Fruit fly (Drosophila melanogaster) whole organism, embryonic: ENCODE data around the gene arm.
A peak's percentile ranks its signal among the peaks of the same experiment; 100 is the strongest.

Experiments
- Atf6 ChIP-seq: fragments of 200-800 bp; sonication (Bioruptor generic); IDR thresholded peaks from 2 replicates; pipeline ENCODE4 v1.3.6; 2022; ENCODE audit warnings: missing biosample characterization, missing genetic modification characterization
- B-H2 ChIP-seq: fragments of 200-800 bp; sonication (Bioruptor generic); optimal IDR thresholded peaks from 2 replicates; lab custom pipeline; 2018; ENCODE audit warnings: missing biosample characterization, mild to moderate bottlenecking, missing genetic modification characterization
- BtbVII ChIP-seq: fragments of 200-800 bp; sonication (Bioruptor generic); optimal IDR thresholded peaks from 3 replicates; lab custom pipeline; 2017; ENCODE audit warnings: missing biosample characterization, mild to moderate bottlenecking, missing genetic modification characterization
- CG10147 ChIP-seq: fragments of 200-800 bp; sonication (Bioruptor generic); optimal IDR thresholded peaks from 2 replicates; lab custom pipeline; 2019; ENCODE audit warnings: missing biosample characterization, mild to moderate bottlenecking, missing genetic modification characterization, moderate library complexity
- CG12769 ChIP-seq: fragments of 200-800 bp; sonication (Bioruptor generic); optimal IDR thresholded peaks from 2 replicates; lab custom pipeline; 2019; ENCODE audit warnings: missing biosample characterization, mild to moderate bottlenecking, missing genetic modification characterization, moderate library complexity
- CG13287 ChIP-seq: fragments of 200-800 bp; sonication (Bioruptor generic); IDR thresholded peaks from 2 replicates; pipeline ENCODE4 v1.3.6; 2022; ENCODE audit warnings: missing biosample characterization, missing genetic modification characterization; ENCODE audit not compliant: partially characterized antibody
- CG15011 ChIP-seq: fragments of 200-800 bp; sonication (Bioruptor generic); optimal IDR thresholded peaks from 3 replicates; lab custom pipeline; 2018; ENCODE audit warnings: missing biosample characterization, mild to moderate bottlenecking, missing genetic modification characterization
- CG1603 ChIP-seq: fragments of 200-800 bp; sonication (Bioruptor generic); optimal IDR thresholded peaks from 2 replicates; lab custom pipeline; 2019; ENCODE audit warnings: missing biosample characterization, mild to moderate bottlenecking, missing genetic modification characterization, moderate library complexity
- CG3726 ChIP-seq: fragments of 200-800 bp; sonication (Bioruptor generic); IDR thresholded peaks from 3 replicates; pipeline ENCODE4, ENCODE4 v1.3.6; 2022; ENCODE audit warnings: missing biosample characterization, missing genetic modification characterization
- CG4404 ChIP-seq: fragments of 200-800 bp; sonication (Bioruptor generic); IDR thresholded peaks from 2 replicates; pipeline ENCODE4 v1.3.6; 2022; ENCODE audit warnings: missing biosample characterization, missing genetic modification characterization
- CG7556 ChIP-seq: fragments of 200-800 bp; sonication (Bioruptor generic); optimal IDR thresholded peaks from 2 replicates; lab custom pipeline; 2017; ENCODE audit warnings: missing biosample characterization, mild to moderate bottlenecking, missing genetic modification characterization
- CG8290 ChIP-seq, 3 experiments: fragments of 200-800 bp; sonication (Bioruptor generic); optimal IDR thresholded peaks; 2 replicates each; lab custom pipeline; 2016 to 2019; ENCODE audit warnings: missing biosample characterization in 3 of 3, missing genetic modification characterization in 3 of 3, mild to moderate bottlenecking in 2 of 3, moderate library complexity in 1 of 3
- Dek ChIP-seq: fragments of 200-800 bp; sonication (Bioruptor generic); optimal IDR thresholded peaks from 3 replicates; lab custom pipeline; 2019; ENCODE audit warnings: missing biosample characterization, mild to moderate bottlenecking, missing genetic modification characterization, moderate library complexity
- Eip74EF ChIP-seq, 2 experiments: fragments of 200-800 bp in 1 of 2; fragments of >200 bp in 1 of 2; sonication (Bioruptor generic) in 1 of 2; optimal IDR thresholded peaks; 2 replicates each; lab custom pipeline; 2017 to 2019; ENCODE audit warnings: missing biosample characterization in 2 of 2, missing genetic modification characterization in 2 of 2, mild to moderate bottlenecking in 1 of 2, moderate library complexity in 1 of 2
- Hmr ChIP-seq: fragments of 200-800 bp; sonication (Bioruptor generic); optimal IDR thresholded peaks from 3 replicates; lab custom pipeline; 2017; ENCODE audit warnings: mild to moderate bottlenecking, missing biosample characterization, missing genetic modification reagents, missing genetic modification characterization
- Hr78 ChIP-seq, 2 experiments: fragments of 200-800 bp in 1 of 2; fragments of >200 bp in 1 of 2; sonication (Bioruptor generic) in 1 of 2; optimal IDR thresholded peaks; 2 replicates each; lab custom pipeline; 2017 to 2019; ENCODE audit warnings: missing biosample characterization in 2 of 2, missing genetic modification characterization in 2 of 2, mild to moderate bottlenecking in 1 of 2, moderate library complexity in 1 of 2
- Nf-YB ChIP-seq: fragments of 200-800 bp; sonication (Bioruptor generic); optimal IDR thresholded peaks from 3 replicates; lab custom pipeline; 2019; ENCODE audit warnings: missing biosample characterization, mild to moderate bottlenecking, missing genetic modification characterization, moderate library complexity
- YL-1 ChIP-seq: fragments of 200-800 bp; sonication (Bioruptor generic); optimal IDR thresholded peaks from 3 replicates; lab custom pipeline; 2017; ENCODE audit warnings: missing biosample characterization, mild to moderate bottlenecking, missing genetic modification characterization
- ac ChIP-seq: fragments of 200-800 bp; sonication (Bioruptor generic); optimal IDR thresholded peaks from 3 replicates; lab custom pipeline; 2017; ENCODE audit warnings: missing biosample characterization, mild to moderate bottlenecking, missing genetic modification characterization
- btn ChIP-seq: fragments of 200-800 bp; sonication (Bioruptor generic); optimal IDR thresholded peaks from 2 replicates; lab custom pipeline; 2016; ENCODE audit warnings: missing biosample characterization, missing genetic modification characterization
- cg ChIP-seq: fragments of 200-800 bp; sonication (Bioruptor generic); optimal IDR thresholded peaks from 3 replicates; lab custom pipeline; 2019; ENCODE audit warnings: missing biosample characterization, mild to moderate bottlenecking, missing genetic modification characterization, moderate library complexity
- chinmo ChIP-seq: fragments of 200-800 bp; sonication (Bioruptor generic); IDR thresholded peaks from 4 replicates; pipeline ENCODE4 v1.3.6; 2022; ENCODE audit warnings: missing biosample characterization, missing genetic modification characterization; ENCODE audit not compliant: partially characterized antibody
- crol ChIP-seq: fragments of 200-800 bp; sonication (Bioruptor generic); IDR thresholded peaks from 2 replicates; pipeline ENCODE4 v1.3.6; 2022; ENCODE audit warnings: missing biosample characterization, missing genetic modification characterization
- cwo ChIP-seq: fragments of 200-800 bp; sonication (Bioruptor generic); optimal IDR thresholded peaks from 3 replicates; lab custom pipeline; 2017; ENCODE audit warnings: missing biosample characterization, missing genetic modification characterization, mild to moderate bottlenecking, moderate library complexity, missing genetic modification reagents
- dysf ChIP-seq: fragments of 200-800 bp; sonication (Bioruptor generic); IDR thresholded peaks from 3 replicates; pipeline ENCODE4 v1.3.6; 2022; ENCODE audit warnings: missing biosample characterization, missing genetic modification characterization
- gsb-n ChIP-seq: fragments of 200-800 bp; sonication (Bioruptor generic); optimal IDR thresholded peaks from 3 replicates; lab custom pipeline; 2018; ENCODE audit warnings: missing biosample characterization, mild to moderate bottlenecking, missing genetic modification characterization
- ind ChIP-seq: fragments of 200-800 bp; sonication (Bioruptor generic); optimal IDR thresholded peaks from 3 replicates; lab custom pipeline; 2016; ENCODE audit warnings: missing biosample characterization, missing genetic modification characterization
- jing ChIP-seq: fragments of 200-800 bp; sonication (Bioruptor generic); optimal IDR thresholded peaks from 2 replicates; lab custom pipeline; 2018; ENCODE audit warnings: missing biosample characterization, mild to moderate bottlenecking, missing genetic modification characterization
- mirr ChIP-seq: fragments of 200-800 bp; sonication (Bioruptor generic); optimal IDR thresholded peaks from 3 replicates; lab custom pipeline; 2018; ENCODE audit warnings: missing biosample characterization, mild to moderate bottlenecking, missing genetic modification characterization
- nmo ChIP-seq: fragments of 200-800 bp; sonication (Bioruptor generic); optimal IDR thresholded peaks from 2 replicates; lab custom pipeline; 2018; ENCODE audit warnings: missing biosample characterization, mild to moderate bottlenecking, missing genetic modification characterization, moderate library complexity
- pan ChIP-seq, 4 experiments: fragments of >200 bp in 3 of 4; fragments of 200-800 bp in 1 of 4; sonication (Bioruptor generic) in 1 of 4; optimal IDR thresholded peaks in 3 of 4; IDR thresholded peaks in 1 of 4; 2 replicates each; pipeline versions ENCODE4 v1.3.6 to Lab custom; 2017 to 2022; ENCODE audit warnings: missing biosample characterization in 2 of 4, missing genetic modification characterization in 2 of 4, mixed read lengths in 1 of 4
- pfk ChIP-seq: fragments of 200-800 bp; sonication (Bioruptor generic); optimal IDR thresholded peaks from 2 replicates; lab custom pipeline; 2018; ENCODE audit warnings: missing biosample characterization, mild to moderate bottlenecking, missing genetic modification characterization, moderate library complexity
- pho ChIP-seq: fragments of 200-800 bp; sonication (Bioruptor generic); optimal IDR thresholded peaks from 2 replicates; lab custom pipeline; 2016; ENCODE audit warnings: missing biosample characterization, missing genetic modification characterization
- rib ChIP-seq: fragments of 200-800 bp; sonication (Bioruptor generic); IDR thresholded peaks from 2 replicates; pipeline ENCODE4 v1.3.6; 2022; ENCODE audit warnings: missing biosample characterization, missing genetic modification characterization
- sd ChIP-seq: fragments of 200-800 bp; sonication (Bioruptor generic); optimal IDR thresholded peaks from 3 replicates; lab custom pipeline; 2018; ENCODE audit warnings: missing biosample characterization, mild to moderate bottlenecking, missing genetic modification characterization, moderate library complexity
- seq ChIP-seq: fragments of 200-800 bp; sonication (Bioruptor generic); IDR thresholded peaks from 2 replicates; pipeline ENCODE4 v1.3.6; 2022; ENCODE audit warnings: missing biosample characterization, missing genetic modification characterization
- stwl ChIP-seq: fragments of 200-800 bp; sonication (Bioruptor generic); optimal IDR thresholded peaks from 3 replicates; lab custom pipeline; 2018; ENCODE audit warnings: missing biosample characterization, mild to moderate bottlenecking, missing genetic modification characterization, moderate library complexity
- tgo ChIP-seq: fragments of 200-800 bp; sonication (Bioruptor generic); IDR thresholded peaks from 3 replicates; pipeline ENCODE4 v1.3.6; 2022; ENCODE audit warnings: missing biosample characterization, missing genetic modification characterization
- tio ChIP-seq: fragments of 200-800 bp; sonication (Bioruptor generic); optimal IDR thresholded peaks from 2 replicates; lab custom pipeline; 2017; ENCODE audit warnings: missing biosample characterization, missing genetic modification characterization, inconsistent platforms
- vvl ChIP-seq: fragments of 200-800 bp; sonication (Bioruptor generic); IDR thresholded peaks from 2 replicates; pipeline ENCODE4 v1.3.6; 2022; ENCODE audit warnings: missing biosample characterization, missing genetic modification characterization
- yki ChIP-seq: fragments of >200 bp; optimal IDR thresholded peaks from 3 replicates; lab custom pipeline; 2018

Gene arm

DNA sequence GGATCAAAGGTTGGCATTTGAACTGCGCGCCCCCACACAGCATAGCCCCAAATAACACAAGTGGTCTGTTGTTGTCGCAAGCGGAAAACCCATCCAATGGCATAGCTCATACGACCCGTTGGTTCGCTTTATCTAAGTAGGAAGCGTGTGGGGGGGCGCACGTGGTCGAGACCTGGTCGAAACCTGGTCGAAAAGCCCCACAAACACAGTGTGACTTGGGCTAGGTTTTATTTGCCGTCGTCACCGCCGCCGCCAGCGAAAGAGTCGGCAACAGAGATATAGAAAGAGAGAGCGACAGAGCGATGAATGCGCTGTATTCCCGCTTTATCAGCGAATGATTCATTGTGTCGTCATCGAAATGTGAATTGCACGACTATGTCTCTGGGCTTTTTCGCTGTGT lies 57.6 kb downstream of the arm start (continued):
- TF ChIP-seq CG7556 (GFP tag; lab: Kevin White, UChicago) (no peak), ind (GFP tag; lab: Kevin White, UChicago) (no peak), Dek (tag; lab: Kevin White, UChicago) (no peak), yki (lab: Kevin White, UChicago) (no peak), YL-1 (GFP tag; lab: Kevin White, UChicago) (no peak), pfk (GFP tag; lab: Kevin White, UChicago) (no peak), vvl (peak; percentile 48; the same call in 1 of the 2 replicates), btn (no peak), gsb-n (tag; lab: Kevin White, UChicago) (no peak), tgo (GFP tag; lab: Robert Waterston, UW) (peak; percentile 16; the same call in 1 of the 3 replicates), seq (GFP tag; lab: Robert Waterston, UW) (no peak), stwl (no peak), dysf (GFP tag; lab: Robert Waterston, UW) (0 out of 3 replicates have a peak, but pooled peaks have one; percentile 8), mirr (GFP tag; lab: Kevin White, UChicago) (peak; percentile 33), Atf6 (GFP tag; lab: Robert Waterston, UW) (no peak), Hmr (GFP tag; lab: Kevin White, UChicago) (no peak), CG3726 (GFP tag; lab: Robert Waterston, UW) (no peak), CG4404 (no peak), nmo (GFP tag; lab: Kevin White, UChicago) (no peak), Eip74EF (GFP tag; optimal IDR thresholded peaks at IDR 0.05; lab: Kevin White, UChicago) (peak in 1 of 2 experiments; percentile 88), CG13287 (GFP tag; lab: Robert Waterston, UW) (no peak), CG10147 (GFP tag; lab: Kevin White, UChicago) (no peak), Hr78 (GFP tag; optimal IDR thresholded peaks at IDR 0.05; lab: Kevin White, UChicago) (peak in 1 of 2 experiments; percentile 93), pan (optimal IDR thresholded peaks at IDR 0.05; lab: Kevin White, UChicago) (no peak), pan (GFP tag; optimal IDR thresholded peaks at IDR 0.05 in 1 of 2, IDR thresholded peaks at IDR 0.05 in 1 of 2) (no peak), tio (GFP tag; lab: Kevin White, UChicago) (no peak), cwo (GFP tag; lab: Kevin White, UChicago) (peak; percentile 86), CG15011 (no peak), crol (peak; percentile 38), rib (GFP tag; lab: Robert Waterston, UW) (0 out of 2 replicates have a peak, but pooled peaks have one; percentile 40), CG8290 (GFP tag; optimal IDR thresholded peaks at IDR 0.05; lab: Kevin White, UChicago) (no peak), CG8290 (tag; optimal IDR thresholded peaks at IDR 0.05; lab: Kevin White, UChicago) (peak in 1 of 2 experiments; percentile 51), BtbVII (GFP tag; lab: Kevin White, UChicago) (peak; percentile 35), pho (GFP tag; lab: Kevin White, UChicago) (no peak), chinmo (GFP tag; lab: Robert Waterston, UW) (0 out of 4 replicates have a peak, but pooled peaks have one; percentile 48), Nf-YB (no peak), sd (tag; lab: Kevin White, UChicago) (peak; percentile 81), jing (GFP tag; lab: Kevin White, UChicago) (no peak), B-H2 (GFP tag; lab: Kevin White, UChicago) (no peak), cg (GFP tag; lab: Kevin White, UChicago) (no peak), CG1603 (tag; lab: Kevin White, UChicago) (no peak), CG12769 (tag; lab: Kevin White, UChicago) (peak; percentile 82), ac (GFP tag; lab: Kevin White, UChicago) (no peak)
